Worm (Caenorhabditis elegans) whole organism, L3 larva: ENCODE measurements around the gene F40F8.3.
"Not testable (repeated sequence)": the region's sequence is repeated elsewhere in the genome, so short reads cannot be mapped to it uniquely, and the experiment has no call there.

Experiments used
- R02D3.7 ChIP-seq: fragments of 150-350 bp; optimal IDR thresholded peaks from 2 replicates; lab custom pipeline; 2014; ENCODE audit warnings: missing biosample characterization, missing genetic modification characterization
- ZK546.5 ChIP-seq: sonication (generic microtip); optimal IDR thresholded peaks from 2 replicates; lab custom pipeline; 2017; ENCODE audit warnings: missing biosample characterization, missing genetic modification characterization
- aly-2 ChIP-seq: fragments of 150-350 bp; optimal IDR thresholded peaks from 2 replicates; lab custom pipeline; 2014; ENCODE audit warnings: missing biosample characterization, missing genetic modification characterization
- ama-1 ChIP-seq: fragments of 150-350 bp; optimal IDR thresholded peaks from 2 replicates; lab custom pipeline; 2018
- ceh-16 ChIP-seq: sonication (generic microtip); optimal IDR thresholded peaks from 2 replicates; lab custom pipeline; 2017; ENCODE audit warnings: missing biosample characterization, missing genetic modification characterization
- ceh-28 ChIP-seq: fragments of 150-350 bp; optimal IDR thresholded peaks from 2 replicates; lab custom pipeline; 2014; ENCODE audit warnings: missing biosample characterization, missing genetic modification reagents, missing genetic modification characterization
- ceh-82 ChIP-seq: fragments of 150-350 bp; optimal IDR thresholded peaks from 2 replicates; lab custom pipeline; 2014; ENCODE audit warnings: missing biosample characterization, missing genetic modification characterization
- ceh-9 ChIP-seq: sonication (generic microtip); optimal IDR thresholded peaks from 2 replicates; lab custom pipeline; 2018; ENCODE audit warnings: missing biosample characterization, missing genetic modification characterization
- egl-5 ChIP-seq: fragments of 150-350 bp; optimal IDR thresholded peaks from 2 replicates; lab custom pipeline; 2017; ENCODE audit warnings: missing biosample characterization, missing genetic modification reagents, missing genetic modification characterization, inconsistent platforms
- elt-1 ChIP-seq: fragments of 150-350 bp; optimal IDR thresholded peaks from 2 replicates; lab custom pipeline; 2014; ENCODE audit warnings: missing biosample characterization, missing genetic modification characterization
- elt-2 ChIP-seq: sonication (generic microtip); optimal IDR thresholded peaks from 2 replicates; lab custom pipeline; 2016; ENCODE audit warnings: missing genetic modification reagents, mild to moderate bottlenecking, missing genetic modification characterization, missing compliant biosample characterization
- elt-3 ChIP-seq, 3 experiments: fragments of 150-350 bp in 1 of 3; sonication (generic microtip) in 2 of 3; optimal IDR thresholded peaks; 2 replicates in 2 of 3; 4 replicates in 1 of 3; lab custom pipeline; 2014 to 2017; ENCODE audit warnings: missing biosample characterization in 3 of 3, missing genetic modification characterization in 3 of 3
- fkh-10 ChIP-seq: sonication (generic microtip); optimal IDR thresholded peaks from 2 replicates; lab custom pipeline; 2017; ENCODE audit warnings: missing biosample characterization, missing genetic modification reagents, missing genetic modification characterization
- fkh-2 ChIP-seq: fragments of 150-350 bp; optimal IDR thresholded peaks from 2 replicates; lab custom pipeline; 2014; ENCODE audit warnings: missing biosample characterization, missing genetic modification reagents, missing genetic modification characterization
- hmg-11 ChIP-seq: sonication (generic microtip); optimal IDR thresholded peaks from 2 replicates; lab custom pipeline; 2016; ENCODE audit warnings: missing genetic modification characterization, missing compliant biosample characterization
- jun-1 ChIP-seq: fragments of 150-350 bp; optimal IDR thresholded peaks from 2 replicates; lab custom pipeline; 2014; ENCODE audit warnings: missing biosample characterization, missing genetic modification reagents, missing genetic modification characterization
- lin-15B ChIP-seq: fragments of 150-350 bp; optimal IDR thresholded peaks from 2 replicates; lab custom pipeline; 2014; ENCODE audit warnings: missing biosample characterization, missing genetic modification characterization
- lin-39 ChIP-seq: fragments of 150-350 bp; optimal IDR thresholded peaks from 2 replicates; lab custom pipeline; 2018; ENCODE audit warnings: missing biosample characterization, missing genetic modification reagents, missing genetic modification characterization
- mdl-1 ChIP-seq: fragments of 150-350 bp; optimal IDR thresholded peaks from 2 replicates; lab custom pipeline; 2014; ENCODE audit warnings: missing biosample characterization, missing genetic modification characterization
- mml-1 ChIP-seq: fragments of 150-350 bp; sonication (generic microtip); optimal IDR thresholded peaks from 3 replicates; lab custom pipeline; 2014; ENCODE audit warnings: missing biosample characterization, missing genetic modification characterization
- nfya-1 ChIP-seq: sonication (generic microtip); optimal IDR thresholded peaks from 2 replicates; lab custom pipeline; 2017; ENCODE audit warnings: missing genetic modification characterization, mild to moderate bottlenecking, missing compliant biosample characterization, antibody characterized with exemption, moderate library complexity; ENCODE audit not compliant: insufficient read depth
- nhr-11 ChIP-seq: fragments of 150-350 bp; optimal IDR thresholded peaks from 2 replicates; lab custom pipeline; 2014; ENCODE audit warnings: missing biosample characterization, missing genetic modification characterization
- nhr-12 ChIP-seq: fragments of 150-350 bp; optimal IDR thresholded peaks from 2 replicates; lab custom pipeline; 2014; ENCODE audit warnings: missing biosample characterization, missing genetic modification characterization
- nhr-23 ChIP-seq: fragments of 150-350 bp; optimal IDR thresholded peaks from 2 replicates; lab custom pipeline; 2014; ENCODE audit warnings: missing biosample characterization, missing genetic modification reagents, missing genetic modification characterization
- nhr-237 ChIP-seq: fragments of 150-350 bp; optimal IDR thresholded peaks from 2 replicates; lab custom pipeline; 2014; ENCODE audit warnings: missing biosample characterization, missing genetic modification characterization
- nhr-25 ChIP-seq: sonication (generic microtip); optimal IDR thresholded peaks from 2 replicates; lab custom pipeline; 2017; ENCODE audit warnings: missing biosample characterization, missing genetic modification characterization
- nhr-28 ChIP-seq: fragments of 150-350 bp; optimal IDR thresholded peaks from 2 replicates; lab custom pipeline; 2014; ENCODE audit warnings: missing biosample characterization, missing genetic modification characterization
- nhr-43 ChIP-seq: sonication (generic microtip); optimal IDR thresholded peaks from 2 replicates; lab custom pipeline; 2016; ENCODE audit warnings: mild to moderate bottlenecking, missing genetic modification characterization, missing compliant biosample characterization; ENCODE audit not compliant: poor library complexity, severe bottlenecking
- nhr-67 ChIP-seq: fragments of 150-350 bp; optimal IDR thresholded peaks from 2 replicates; lab custom pipeline; 2014; ENCODE audit warnings: missing biosample characterization, missing genetic modification characterization
- nhr-77 ChIP-seq: fragments of 150-350 bp; optimal IDR thresholded peaks from 2 replicates; lab custom pipeline; 2014; ENCODE audit warnings: missing biosample characterization, missing genetic modification characterization
- pqm-1 ChIP-seq: fragments of 150-350 bp; optimal IDR thresholded peaks from 2 replicates; lab custom pipeline; 2017; ENCODE audit warnings: missing biosample characterization, missing genetic modification characterization, inconsistent platforms
- snpc-4 ChIP-seq: fragments of 150-350 bp; optimal IDR thresholded peaks from 2 replicates; lab custom pipeline; 2014; ENCODE audit warnings: missing biosample characterization, missing genetic modification characterization
- tbx-2 ChIP-seq: sonication (generic microtip); optimal IDR thresholded peaks from 2 replicates; lab custom pipeline; 2016; ENCODE audit warnings: mild to moderate bottlenecking, missing genetic modification characterization, missing compliant biosample characterization
- unc-39 ChIP-seq: sonication (generic microtip); optimal IDR thresholded peaks from 4 replicates; lab custom pipeline; 2017; ENCODE audit warnings: missing biosample characterization, missing genetic modification characterization
- unc-62 ChIP-seq: fragments of 150-350 bp; sonication (generic microtip); optimal IDR thresholded peaks from 4 replicates; lab custom pipeline; 2014; ENCODE audit warnings: missing biosample characterization, missing genetic modification reagents, missing genetic modification characterization
- zag-1 ChIP-seq: fragments of 150-350 bp; optimal IDR thresholded peaks from 2 replicates; lab custom pipeline; 2014; ENCODE audit warnings: missing biosample characterization, missing genetic modification characterization
- ztf-11 ChIP-seq: fragments of 150-350 bp; optimal IDR thresholded peaks from 2 replicates; lab custom pipeline; 2014; ENCODE audit warnings: missing biosample characterization, missing genetic modification characterization
- ztf-4 ChIP-seq: fragments of 150-350 bp; optimal IDR thresholded peaks from 2 replicates; lab custom pipeline; 2014; ENCODE audit warnings: missing biosample characterization, missing genetic modification characterization

Gene F40F8.3

ce11 chrII:11110419-11110818, 18.7 kb upstream of the F40F8.3 start:
- no peak for TF ChIP-seq nhr-28 (tag; lab: Kevin White, UChicago)
- no peak for TF ChIP-seq ceh-28
- no peak for TF ChIP-seq snpc-4
- TF ChIP-seq hmg-11 (tag; lab: Kevin White, UChicago) = no peak
- no peak for TF ChIP-seq ztf-4 (tag; lab: Kevin White, UChicago)
- TF ChIP-seq unc-62 (GFP tag; lab: Kevin White, UChicago) = no peak
- no peak for TF ChIP-seq egl-5 (tag; lab: Kevin White, UChicago)
- TF ChIP-seq elt-3 (tag; optimal IDR thresholded peaks at IDR 0.05; lab: Kevin White, UChicago) = no peak
- no peak for TF ChIP-seq fkh-2
- no peak for TF ChIP-seq fkh-10 (GFP tag; lab: Kevin White, UChicago)
- no peak for TF ChIP-seq aly-2 (tag; lab: Kevin White, UChicago)
- no peak for TF ChIP-seq mml-1
- TF ChIP-seq nhr-12 (tag; lab: Kevin White, UChicago) = no peak
- TF ChIP-seq elt-2 (tag; lab: Kevin White, UChicago) = no peak
- no peak for TF ChIP-seq pqm-1
- TF ChIP-seq ZK546.5 = no peak

- TF ChIP-seq R02D3.7 (no peak), hmg-11 (tag; lab: Kevin White, UChicago) (no peak), zag-1 (no peak), egl-5 (tag; lab: Kevin White, UChicago) (no peak), snpc-4 (no peak), ama-1 (no peak), pqm-1 (no peak), elt-2 (tag; lab: Kevin White, UChicago) (no peak), ceh-16 (tag; lab: Kevin White, UChicago) (no peak), jun-1 (tag; lab: Kevin White, UChicago) (no peak), mml-1 (no peak), unc-39 (no peak), nhr-77 (tag; lab: Kevin White, UChicago) (no peak), lin-15B (tag; lab: Kevin White, UChicago) (no peak)
Measured at ce11 chrII:11111107-11111506, 18.0 kb upstream of the F40F8.3 start, which contains the start of gene glb-4. glb-4 (minus strand) TSS chrII:11111207.

- no peak for TF ChIP-seq ceh-82
- no peak for TF ChIP-seq ceh-9 (tag; lab: Kevin White, UChicago)
- TF ChIP-seq ceh-16 (tag; lab: Kevin White, UChicago) = no peak
- TF ChIP-seq tbx-2 (tag; lab: Kevin White, UChicago) = no peak
- no peak for TF ChIP-seq nhr-12 (tag; lab: Kevin White, UChicago)
- TF ChIP-seq R02D3.7 = no peak
- no peak for TF ChIP-seq elt-3 (tag; optimal IDR thresholded peaks at IDR 0.05; lab: Kevin White, UChicago)
- TF ChIP-seq unc-39 = no peak
- TF ChIP-seq unc-62 (GFP tag; lab: Kevin White, UChicago) = no peak
- no peak for TF ChIP-seq ama-1
- no peak for TF ChIP-seq nfya-1 (tag; lab: Kevin White, UChicago)
Measured at ce11 chrII:11112419-11112818, 16.7 kb upstream of the F40F8.3 start, which contains the start of gene mat-2. mat-2 (plus strand) TSS chrII:11112719.

- not testable (repeated sequence) for TF ChIP-seq nhr-77, mdl-1, ceh-9 (tag; lab: Kevin White, UChicago)
Measured at ce11 chrII:11121800-11122199, 7.3 kb upstream of the F40F8.3 start, which contains the start of gene W10C6.2. W10C6.2 (minus strand) TSS chrII:11121900.

- TF ChIP-seq nhr-43 (tag; lab: Kevin White, UChicago) = no peak
- TF ChIP-seq pqm-1 = no peak
- no peak for TF ChIP-seq fkh-10 (GFP tag; lab: Kevin White, UChicago)
- TF ChIP-seq ZK546.5 = no peak
- TF ChIP-seq nhr-237 (tag; lab: Kevin White, UChicago) = no peak
- TF ChIP-seq zag-1 = no peak
- no peak for TF ChIP-seq nhr-11 (tag; lab: Kevin White, UChicago)
- TF ChIP-seq elt-1 (tag; lab: Kevin White, UChicago) = no peak
- TF ChIP-seq snpc-4 = no peak
- TF ChIP-seq nhr-25 (tag; lab: Kevin White, UChicago) = no peak
- no peak for TF ChIP-seq mdl-1 (tag; lab: Kevin White, UChicago)
- TF ChIP-seq ceh-82 = no peak
- TF ChIP-seq ceh-28 = no peak
- no peak for TF ChIP-seq lin-39 (tag; lab: Kevin White, UChicago)
- TF ChIP-seq ztf-11 (tag; lab: Kevin White, UChicago) = no peak
- TF ChIP-seq nhr-67 (tag; lab: Kevin White, UChicago) = no peak
- TF ChIP-seq nhr-23 = no peak
- no peak for TF ChIP-seq jun-1 (tag; lab: Kevin White, UChicago)
- TF ChIP-seq R02D3.7 = no peak
Measured at ce11 chrII:11125059-11125594, 4.0 kb upstream of the F40F8.3 start.
